Fruit fly (Drosophila melanogaster) whole organism, pupa: Measurements from ENCODE around the gene CG45099.

Source experiments
- CG14655 ChIP-seq: fragments of 200-800 bp; sonication (Bioruptor generic); optimal IDR thresholded peaks from 3 replicates; lab custom pipeline; 2017; ENCODE audit warnings: mild to moderate bottlenecking, missing biosample characterization, missing genetic modification reagents, missing genetic modification characterization
- CG32121 ChIP-seq: fragments of 200-800 bp; sonication (Bioruptor generic); IDR thresholded peaks from 2 replicates; pipeline ENCODE4 v1.3.6; 2022; ENCODE audit warnings: missing biosample characterization, missing genetic modification characterization
- CG4496 ChIP-seq: fragments of 200-800 bp; sonication (Bioruptor generic); IDR thresholded peaks from 3 replicates; pipeline ENCODE4 v1.3.6; 2022; ENCODE audit warnings: missing biosample characterization, missing genetic modification characterization
- CG8301 ChIP-seq: fragments of 200-800 bp; sonication (Bioruptor generic); optimal IDR thresholded peaks from 2 replicates; lab custom pipeline; 2018; ENCODE audit warnings: missing biosample characterization, mild to moderate bottlenecking, missing genetic modification characterization
- CG9948 ChIP-seq: fragments of 200-800 bp; sonication (Bioruptor generic); optimal IDR thresholded peaks from 2 replicates; lab custom pipeline; 2018; ENCODE audit warnings: missing biosample characterization, mild to moderate bottlenecking, missing genetic modification characterization, moderate library complexity
- EcR ChIP-seq: fragments of 200-800 bp; sonication (Bioruptor generic); optimal IDR thresholded peaks from 3 replicates; lab custom pipeline; 2019; ENCODE audit warnings: missing biosample characterization, missing genetic modification characterization, mild to moderate bottlenecking, moderate library complexity, missing genetic modification reagents
- Pif1B ChIP-seq: fragments of 200-800 bp; sonication (Bioruptor generic); optimal IDR thresholded peaks from 3 replicates; lab custom pipeline; 2016; ENCODE audit warnings: missing biosample characterization, missing genetic modification characterization
- fd96Ca ChIP-seq: fragments of 200-800 bp; sonication (Bioruptor generic); IDR thresholded peaks from 3 replicates; pipeline ENCODE4 v1.3.6; 2022; ENCODE audit warnings: missing biosample characterization, missing genetic modification characterization

DNA sequence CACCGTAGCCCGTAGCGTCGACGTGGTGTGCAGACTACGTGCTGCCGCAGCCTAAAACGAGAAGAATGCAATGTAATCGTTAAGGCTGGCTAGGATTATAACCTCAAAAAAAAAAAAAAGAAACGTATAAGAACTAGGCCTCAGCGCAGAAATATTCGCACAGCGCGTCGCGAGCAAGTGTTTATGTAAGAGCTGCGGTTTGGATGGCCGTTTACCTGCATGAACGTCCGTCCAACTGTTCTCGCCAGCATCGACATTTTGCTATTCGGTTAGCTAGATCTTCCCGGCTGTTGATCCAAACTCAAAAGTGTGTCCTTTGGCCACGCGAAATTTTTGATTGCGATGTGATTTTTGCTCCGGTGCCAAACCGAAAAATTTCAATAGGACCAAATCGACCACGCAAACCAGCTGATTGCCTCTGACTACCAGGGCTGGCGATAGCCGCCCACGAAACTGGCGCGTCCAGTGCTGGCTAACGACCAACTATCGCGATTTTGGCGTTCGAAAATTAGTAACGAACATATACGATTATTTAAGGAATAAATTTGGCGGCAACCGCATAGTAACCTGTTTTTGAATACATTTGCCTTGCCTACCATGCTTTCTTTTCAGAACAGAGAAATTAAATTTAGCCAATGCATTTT, 15.2 kb downstream of the CG45099 start, which contains the start of gene Idh3b:
- no peak for TF ChIP-seq EcR (GFP tag; lab: Kevin White, UChicago)
- peak; percentile 69 for TF ChIP-seq CG4496
- TF ChIP-seq Pif1B = no peak
- TF ChIP-seq CG8301 (tag; lab: Kevin White, UChicago) = no peak
- no peak for TF ChIP-seq CG9948
- no peak for TF ChIP-seq fd96Ca
- no peak for TF ChIP-seq CG14655 (GFP tag; lab: Kevin White, UChicago)
- TF ChIP-seq CG32121 (GFP tag; lab: Robert Waterston, UW) = no peak
